Fruit fly (Drosophila melanogaster): ENCODE data around the gene rho-6.

DNA sequence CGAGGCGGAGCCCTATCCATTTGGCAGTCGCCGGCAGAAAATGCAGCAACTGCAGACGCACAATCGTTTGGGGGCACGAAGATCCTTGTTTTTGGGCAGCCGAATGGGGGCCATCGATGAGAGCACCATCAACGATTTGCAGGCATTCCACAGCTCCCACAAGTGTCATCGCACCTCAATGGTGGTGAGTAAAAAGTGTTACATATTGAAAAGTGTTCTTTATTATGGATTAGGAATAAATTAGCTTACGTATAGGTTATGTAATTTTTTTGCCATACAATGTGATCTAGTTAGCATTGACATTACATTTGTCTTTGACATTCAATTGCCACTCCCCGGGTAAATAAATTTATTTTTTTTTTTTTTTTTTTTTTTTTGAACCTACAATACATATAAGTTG lies 28.3 kb upstream of the rho-6 start, which contains the start of gene CG31861:
- TF ChIP-seq CG5204 (GFP tag; optimal IDR thresholded peaks at IDR 0.05) (no peak), tj (GFP tag; optimal IDR thresholded peaks at IDR 0.05) (no peak), pad (GFP tag; optimal IDR thresholded peaks at IDR 0.05) (no peak), ovo (GFP tag; optimal IDR thresholded peaks at IDR 0.05) (no peak), Hr96 (GFP tag; optimal IDR thresholded peaks at IDR 0.05) (no peak), cic (GFP tag; optimal IDR thresholded peaks at IDR 0.05) (no peak), CG33017 (tag; optimal IDR thresholded peaks at IDR 0.05) (no peak), Clk (GFP tag; optimal IDR thresholded peaks at IDR 0.05) (no peak), CG7045 (GFP tag; optimal IDR thresholded peaks at IDR 0.05) (no peak), bab1 (GFP tag; optimal IDR thresholded peaks at IDR 0.05) (no peak), CG7101 (tag; optimal IDR thresholded peaks at IDR 0.05) (no peak), cnc (optimal IDR thresholded peaks at IDR 0.05) (no peak), Mnt (GFP tag; optimal IDR thresholded peaks at IDR 0.05) (no peak), CG11617 (GFP tag; optimal IDR thresholded peaks at IDR 0.05) (no peak)

Measured in whole organism, adult.